Worm (Caenorhabditis elegans): Measurements from ENCODE around the gene ppk-2.

ce11 chrIII:2101310-2101709, 785 bp upstream of the ppk-2 start:
- TF ChIP-seq ama-1 (optimal IDR thresholded peaks at IDR 0.05) (no peak), ceh-13 (GFP tag; optimal IDR thresholded peaks at IDR 0.05) (no peak), flt-1 (GFP tag; IDR thresholded peaks at IDR 0.05) (no peak), sea-1 (GFP tag; conservative IDR thresholded peaks at IDR 0.05) (no peak), ets-7 (tag; optimal IDR thresholded peaks at IDR 0.05) (no peak), ceh-36 (tag; optimal IDR thresholded peaks at IDR 0.05) (no peak), F13C5.2 (tag; optimal IDR thresholded peaks at IDR 0.05) (no peak), scrt-1 (GFP tag; IDR thresholded peaks at IDR 0.05) (no peak), hmg-4 (GFP tag; optimal IDR thresholded peaks at IDR 0.05) (no peak), B0310.2 (tag; optimal IDR thresholded peaks at IDR 0.05) (no peak)

Measured in whole organism, early embryonic.